Worm (Caenorhabditis elegans): ENCODE data around the gene Y43F8C.3.

ce11 chrV:19634197-19634596, 11.8 kb upstream of the Y43F8C.3 start:
- no peak for TF ChIP-seq athp-1 (tag; optimal IDR thresholded peaks at IDR 0.05)
- TF ChIP-seq dox-1 (GFP tag; IDR thresholded peaks at IDR 0.05), result no peak
